Fruit fly (Drosophila melanogaster) whole organism, embryonic: ENCODE measurements around the gene CG10226.
A peak's percentile ranks its signal among the peaks of the same experiment; 100 is the strongest.

Experiments used
- Blimp-1 ChIP-seq: fragments of 200-800 bp; sonication (Bioruptor generic); optimal IDR thresholded peaks from 3 replicates; lab custom pipeline; 2018; ENCODE audit warnings: missing biosample characterization, missing genetic modification characterization, mild to moderate bottlenecking, moderate library complexity, missing genetic modification reagents
- CG10209 ChIP-seq: fragments of 200-800 bp; sonication (Bioruptor generic); optimal IDR thresholded peaks from 3 replicates; lab custom pipeline; 2017; ENCODE audit warnings: missing biosample characterization, mild to moderate bottlenecking, missing genetic modification characterization, missing genetic modification reagents
- CG12299 ChIP-seq: fragments of 200-800 bp; sonication (Bioruptor generic); optimal IDR thresholded peaks from 2 replicates; lab custom pipeline; 2018; ENCODE audit warnings: missing biosample characterization, mild to moderate bottlenecking, missing genetic modification characterization
- CG15011 ChIP-seq: fragments of 200-800 bp; sonication (Bioruptor generic); optimal IDR thresholded peaks from 3 replicates; lab custom pipeline; 2018; ENCODE audit warnings: missing biosample characterization, mild to moderate bottlenecking, missing genetic modification characterization
- CG17186 ChIP-seq: fragments of 200-800 bp; sonication (Bioruptor generic); optimal IDR thresholded peaks from 3 replicates; lab custom pipeline; 2017; ENCODE audit warnings: missing biosample characterization, missing genetic modification reagents, missing genetic modification characterization
- CG17568 ChIP-seq: fragments of 200-800 bp; sonication (Bioruptor generic); optimal IDR thresholded peaks from 2 replicates; lab custom pipeline; 2018; ENCODE audit warnings: missing biosample characterization, mild to moderate bottlenecking, missing genetic modification characterization, moderate library complexity
- CG17802 ChIP-seq: fragments of 200-800 bp; sonication (Bioruptor generic); optimal IDR thresholded peaks from 2 replicates; lab custom pipeline; 2018; ENCODE audit warnings: missing biosample characterization, mild to moderate bottlenecking, missing genetic modification characterization, moderate library complexity
- CG42726 ChIP-seq: fragments of 200-800 bp; sonication (Bioruptor generic); IDR thresholded peaks from 2 replicates; pipeline ENCODE4 v1.3.6; 2022; ENCODE audit warnings: missing biosample characterization, missing genetic modification characterization; ENCODE audit not compliant: partially characterized antibody
- CG4730 ChIP-seq: fragments of 200-800 bp; sonication (Bioruptor generic); IDR thresholded peaks from 2 replicates; pipeline ENCODE4 v1.3.6; 2022; ENCODE audit warnings: missing biosample characterization, missing genetic modification characterization
- CG5245 ChIP-seq: fragments of 200-800 bp; sonication (Bioruptor generic); optimal IDR thresholded peaks from 3 replicates; lab custom pipeline; 2016; ENCODE audit warnings: missing biosample characterization, missing genetic modification characterization
- ERR ChIP-seq: fragments of 200-800 bp; sonication (Bioruptor generic); optimal IDR thresholded peaks from 2 replicates; lab custom pipeline; 2016; ENCODE audit warnings: missing biosample characterization, missing genetic modification characterization
- Ets65A ChIP-seq: fragments of 200-800 bp; sonication (Bioruptor generic); peaks from one replicate; lab custom pipeline; 2016; ENCODE audit warnings: missing biosample characterization, missing genetic modification characterization
- Fer3 ChIP-seq: fragments of 200-800 bp; sonication (Bioruptor generic); optimal IDR thresholded peaks from 2 replicates; lab custom pipeline; 2018; ENCODE audit warnings: missing biosample characterization, mild to moderate bottlenecking, missing genetic modification characterization, moderate library complexity
- HHEX ChIP-seq: fragments of 200-800 bp; sonication (Bioruptor generic); optimal IDR thresholded peaks from 3 replicates; lab custom pipeline; 2017; ENCODE audit warnings: missing biosample characterization, mild to moderate bottlenecking, missing genetic modification characterization, missing genetic modification reagents
- MESR4 ChIP-seq: fragments of 200-800 bp; sonication (Bioruptor generic); optimal IDR thresholded peaks from 2 replicates; lab custom pipeline; 2018; ENCODE audit warnings: missing biosample characterization, mild to moderate bottlenecking, missing genetic modification characterization, moderate library complexity
- Mes4 ChIP-seq: fragments of 200-800 bp; sonication (Bioruptor generic); optimal IDR thresholded peaks from 2 replicates; lab custom pipeline; 2016; ENCODE audit warnings: missing biosample characterization, missing genetic modification characterization
- Neu2 ChIP-seq: fragments of 200-800 bp; sonication (Bioruptor generic); optimal IDR thresholded peaks from 3 replicates; lab custom pipeline; 2016; ENCODE audit warnings: missing biosample characterization, missing genetic modification characterization, borderline replicate concordance
- Nf-YC ChIP-seq: fragments of 200-800 bp; optimal IDR thresholded peaks from 3 replicates; lab custom pipeline; 2019; ENCODE audit warnings: missing biosample characterization, mild to moderate bottlenecking, missing genetic modification characterization, moderate library complexity
- Poxn ChIP-seq: fragments of 200-800 bp; sonication (Bioruptor generic); IDR thresholded peaks from 2 replicates; pipeline ENCODE4 v1.3.6; 2022; ENCODE audit warnings: missing biosample characterization, missing genetic modification characterization
- Rx ChIP-seq: fragments of 200-800 bp; sonication (Bioruptor generic); IDR thresholded peaks from 2 replicates; pipeline ENCODE4 v1.3.6; 2022; ENCODE audit warnings: missing biosample characterization, missing genetic modification characterization
- Scr ChIP-seq: fragments of 200-800 bp; sonication (Bioruptor generic); IDR thresholded peaks from 2 replicates; pipeline ENCODE4 v1.3.6; 2022; ENCODE audit warnings: missing biosample characterization, missing genetic modification characterization; ENCODE audit not compliant: partially characterized antibody
- Usf ChIP-seq: fragments of 200-800 bp; sonication (Bioruptor generic); optimal IDR thresholded peaks from 2 replicates; lab custom pipeline; 2017; ENCODE audit warnings: missing genotype, missing biosample characterization, missing genetic modification characterization
- btn ChIP-seq: fragments of 200-800 bp; sonication (Bioruptor generic); optimal IDR thresholded peaks from 2 replicates; lab custom pipeline; 2016; ENCODE audit warnings: missing biosample characterization, missing genetic modification characterization
- crol ChIP-seq: fragments of 200-800 bp; sonication (Bioruptor generic); IDR thresholded peaks from 2 replicates; pipeline ENCODE4 v1.3.6; 2022; ENCODE audit warnings: missing biosample characterization, missing genetic modification characterization
- cwo ChIP-seq: fragments of 200-800 bp; sonication (Bioruptor generic); optimal IDR thresholded peaks from 3 replicates; lab custom pipeline; 2017; ENCODE audit warnings: missing biosample characterization, missing genetic modification characterization, mild to moderate bottlenecking, moderate library complexity, missing genetic modification reagents
- dm ChIP-seq: fragments of 200-800 bp; sonication (Bioruptor generic); optimal IDR thresholded peaks from 3 replicates; lab custom pipeline; 2016; ENCODE audit warnings: missing biosample characterization, missing genetic modification characterization
- ewg ChIP-seq: fragments of 200-800 bp; sonication (Bioruptor generic); optimal IDR thresholded peaks from 3 replicates; lab custom pipeline; 2017; ENCODE audit warnings: mild to moderate bottlenecking, missing biosample characterization, missing genetic modification reagents, missing genetic modification characterization
- exex ChIP-seq: fragments of 200-800 bp; sonication (Bioruptor generic); optimal IDR thresholded peaks from 4 replicates; lab custom pipeline; 2018; ENCODE audit warnings: missing biosample characterization, mild to moderate bottlenecking, missing genetic modification characterization, moderate library complexity
- gem ChIP-seq: fragments of 200-800 bp; sonication (Bioruptor generic); optimal IDR thresholded peaks from 2 replicates; lab custom pipeline; 2019; ENCODE audit warnings: missing biosample characterization, mild to moderate bottlenecking, missing genetic modification characterization, moderate library complexity
- insv ChIP-seq, 2 experiments: fragments of 200-800 bp; sonication (Bioruptor generic); optimal IDR thresholded peaks; 3 replicates each; lab custom pipeline; 2016 to 2018; ENCODE audit warnings: missing biosample characterization in 2 of 2, missing genetic modification characterization in 2 of 2
- ken ChIP-seq: fragments of 200-800 bp; sonication (Bioruptor generic); IDR thresholded peaks from 3 replicates; pipeline ENCODE4 v1.3.6; 2022; ENCODE audit warnings: missing biosample characterization, missing genetic modification characterization
- lab ChIP-seq: fragments of 200-800 bp; sonication (Bioruptor generic); optimal IDR thresholded peaks from 3 replicates; lab custom pipeline; 2017; ENCODE audit warnings: missing biosample characterization, missing genetic modification characterization, mild to moderate bottlenecking, moderate library complexity, missing genetic modification reagents
- luna ChIP-seq: fragments of 200-800 bp; sonication (Bioruptor generic); optimal IDR thresholded peaks from 2 replicates; lab custom pipeline; 2016; ENCODE audit warnings: missing biosample characterization, missing genetic modification characterization
- onecut ChIP-seq: fragments of 200-800 bp; sonication (Bioruptor generic); IDR thresholded peaks from 2 replicates; pipeline ENCODE4 v1.3.6; 2022; ENCODE audit warnings: missing biosample characterization, missing genetic modification characterization
- pan ChIP-seq, 4 experiments: fragments of >200 bp in 3 of 4; fragments of 200-800 bp in 1 of 4; sonication (Bioruptor generic) in 1 of 4; optimal IDR thresholded peaks in 3 of 4; IDR thresholded peaks in 1 of 4; 2 replicates each; pipeline versions ENCODE4 v1.3.6 to Lab custom; 2017 to 2022; ENCODE audit warnings: missing biosample characterization in 2 of 4, missing genetic modification characterization in 2 of 4, mixed read lengths in 1 of 4
- repo ChIP-seq: fragments of 200-800 bp; sonication (Bioruptor generic); optimal IDR thresholded peaks from 2 replicates; lab custom pipeline; 2016; ENCODE audit warnings: missing biosample characterization, missing genetic modification characterization
- scrt ChIP-seq: fragments of 200-800 bp; sonication (Bioruptor generic); optimal IDR thresholded peaks from 2 replicates; lab custom pipeline; 2018; ENCODE audit warnings: missing biosample characterization, mild to moderate bottlenecking, missing genetic modification characterization, moderate library complexity
- sd ChIP-seq: fragments of 200-800 bp; sonication (Bioruptor generic); optimal IDR thresholded peaks from 3 replicates; lab custom pipeline; 2018; ENCODE audit warnings: missing biosample characterization, mild to moderate bottlenecking, missing genetic modification characterization, moderate library complexity
- sens ChIP-seq: fragments of 200-800 bp; sonication (Bioruptor generic); peaks from one replicate; lab custom pipeline; 2016; ENCODE audit warnings: missing biosample characterization, missing genetic modification characterization
- seq ChIP-seq: fragments of 200-800 bp; sonication (Bioruptor generic); IDR thresholded peaks from 2 replicates; pipeline ENCODE4 v1.3.6; 2022; ENCODE audit warnings: missing biosample characterization, missing genetic modification characterization
- sr ChIP-seq: fragments of 200-800 bp; sonication (Bioruptor generic); IDR thresholded peaks from 3 replicates; pipeline ENCODE4 v1.3.6; 2022; ENCODE audit warnings: missing biosample characterization, missing genetic modification characterization
- sug ChIP-seq: fragments of 200-800 bp; optimal IDR thresholded peaks from 2 replicates; lab custom pipeline; 2019; ENCODE audit warnings: missing biosample characterization, mild to moderate bottlenecking, missing genetic modification characterization, moderate library complexity
- twi ChIP-seq: fragments of 200-800 bp; optimal IDR thresholded peaks from 2 replicates; lab custom pipeline; 2019; ENCODE audit warnings: missing biosample characterization, mild to moderate bottlenecking, missing genetic modification characterization, moderate library complexity
- wor ChIP-seq: fragments of 200-800 bp; sonication (Bioruptor generic); IDR thresholded peaks from 2 replicates; pipeline ENCODE4 v1.3.6; 2022; ENCODE audit warnings: missing biosample characterization, missing genetic modification characterization

Gene CG10226

dm6 chr3L:6262076-6262504, 22.2 kb upstream of the CG10226 start:
- no peak for TF ChIP-seq Rx (GFP tag; lab: Robert Waterston, UW)
- no peak for TF ChIP-seq CG4730 (GFP tag; lab: Robert Waterston, UW)
- TF ChIP-seq sr (GFP tag; lab: Robert Waterston, UW): peak; percentile 33; the same call in 1 of the 3 replicates
- TF ChIP-seq scrt (GFP tag; lab: Kevin White, UChicago): peak; percentile 71
- TF ChIP-seq CG42726: 0 out of 2 replicates have a peak, but pooled peaks have one; percentile 14
- peak; percentile 31 for TF ChIP-seq Ets65A (GFP tag; lab: Kevin White, UChicago)
- no peak for TF ChIP-seq CG17186 (GFP tag; lab: Kevin White, UChicago)
- no peak for TF ChIP-seq CG5245 (GFP tag; lab: Kevin White, UChicago)
- peak; percentile 79 for TF ChIP-seq ewg (GFP tag; lab: Kevin White, UChicago)
- TF ChIP-seq btn (GFP tag; lab: Kevin White, UChicago): no peak
- peak; percentile 90 for TF ChIP-seq Blimp-1
- TF ChIP-seq crol (GFP tag; lab: Robert Waterston, UW): peak; percentile 55
- no peak for TF ChIP-seq onecut (GFP tag; lab: Robert Waterston, UW)
- TF ChIP-seq pan (optimal IDR thresholded peaks at IDR 0.05; lab: Kevin White, UChicago): no peak
- no peak for TF ChIP-seq pan (GFP tag; optimal IDR thresholded peaks at IDR 0.05 in 1 of 2, IDR thresholded peaks at IDR 0.05 in 1 of 2)
- TF ChIP-seq Usf (GFP tag; lab: Kevin White, UChicago): no peak
- peak; percentile 96 for TF ChIP-seq ERR (GFP tag; lab: Kevin White, UChicago)

DNA sequence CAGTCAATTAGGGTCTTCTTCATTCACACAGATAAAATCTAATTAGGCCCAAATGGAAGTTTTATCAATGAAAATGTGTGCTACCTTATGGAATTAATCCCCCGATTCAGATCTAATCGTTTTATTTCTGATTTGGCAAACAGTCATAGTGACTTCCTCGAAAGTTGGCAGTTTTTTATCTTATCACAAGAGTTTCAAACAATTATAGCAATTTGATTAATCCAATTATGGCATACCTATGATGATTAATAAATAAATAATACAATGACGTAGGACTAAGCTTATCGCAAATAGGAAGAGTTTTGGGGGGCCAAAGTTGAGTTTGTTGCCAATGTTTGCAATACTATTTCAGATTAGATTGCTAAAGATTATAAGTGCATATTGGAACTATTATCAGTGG, 21.4 kb upstream of the CG10226 start:
- TF ChIP-seq seq (GFP tag; lab: Robert Waterston, UW): no peak
- TF ChIP-seq cwo (GFP tag; lab: Kevin White, UChicago): no peak
- TF ChIP-seq repo (GFP tag; lab: Kevin White, UChicago): no peak
- TF ChIP-seq exex (tag; lab: Kevin White, UChicago): peak; percentile 93
- TF ChIP-seq sens (GFP tag; lab: Kevin White, UChicago): peak; percentile 67
- peak; percentile 17 for TF ChIP-seq lab (GFP tag; lab: Kevin White, UChicago)
- peak; percentile 25 for TF ChIP-seq sug (tag; lab: Kevin White, UChicago)
- TF ChIP-seq dm: no peak
- no peak for TF ChIP-seq ewg (GFP tag; lab: Kevin White, UChicago)
- TF ChIP-seq sd (tag; lab: Kevin White, UChicago): peak; percentile 7

dm6 chr3L:6258660-6259059, 18.8 kb upstream of the CG10226 start, which contains the start of gene CG10163:
CG10163 (minus strand) TSS chr3L:6258760.
- TF ChIP-seq Mes4 (GFP tag; lab: Kevin White, UChicago) (no peak), CG17568 (no peak), Scr (GFP tag; lab: Robert Waterston, UW) (no peak), ken (GFP tag; lab: Robert Waterston, UW) (no peak), luna (GFP tag; lab: Kevin White, UChicago) (no peak), twi (tag; lab: Kevin White, UChicago) (no peak), onecut (GFP tag; lab: Robert Waterston, UW) (no peak), HHEX (no peak), CG15011 (GFP tag; lab: Kevin White, UChicago) (no peak)
- TF ChIP-seq, all 482 proteins: peak for 0

- peak; percentile 88 for TF ChIP-seq Nf-YC
- no peak for TF ChIP-seq CG17802 (tag; lab: Kevin White, UChicago)
- TF ChIP-seq CG12299 (tag; lab: Kevin White, UChicago): peak; percentile 79
- peak; percentile 83 for TF ChIP-seq Fer3 (tag; lab: Kevin White, UChicago)
- peak in 1 of 2 experiments; percentile 35 for TF ChIP-seq insv (GFP tag; optimal IDR thresholded peaks at IDR 0.05; lab: Kevin White, UChicago)
- TF ChIP-seq ewg (GFP tag; lab: Kevin White, UChicago): peak; percentile 74
- TF ChIP-seq Poxn (GFP tag; lab: Robert Waterston, UW): peak; percentile 77
- TF ChIP-seq repo (GFP tag; lab: Kevin White, UChicago): no peak
- TF ChIP-seq CG10209: peak; percentile 81
- no peak for TF ChIP-seq MESR4 (GFP tag; lab: Kevin White, UChicago)
- TF ChIP-seq Neu2 (GFP tag; lab: Kevin White, UChicago): no peak
- peak; percentile 94 for TF ChIP-seq gem
- TF ChIP-seq wor (GFP tag; lab: Robert Waterston, UW): peak; percentile 87
Measured at dm6 chr3L:6256408-6257188, 16.7 kb upstream of the CG10226 start, which contains the start of gene Best2. Best2 (minus strand) TSS chr3L:6256665.
